Worm (Caenorhabditis elegans) whole organism, late embryonic: ENCODE measurements around the gene sod-4.

Experiments used
- F13H6.1 ChIP-seq: sonication (generic microtip); optimal IDR thresholded peaks from 2 replicates; lab custom pipeline; 2016; ENCODE audit warnings: missing genetic modification characterization, missing compliant biosample characterization
- ahr-1 ChIP-seq: sonication (generic microtip); optimal IDR thresholded peaks from 2 replicates; lab custom pipeline; 2016; ENCODE audit warnings: missing genetic modification characterization, missing compliant biosample characterization
- ceh-6 ChIP-seq: fragments of 200-800 bp; sonication (Bioruptor generic); optimal IDR thresholded peaks from 2 replicates; lab custom pipeline; 2018; ENCODE audit warnings: mild to moderate bottlenecking, missing genetic modification characterization, missing compliant biosample characterization
- ets-4 ChIP-seq: sonication (generic microtip); optimal IDR thresholded peaks from 2 replicates; lab custom pipeline; 2016; ENCODE audit warnings: missing genetic modification characterization, missing compliant biosample characterization
- eyg-1 ChIP-seq: sonication (generic microtip); optimal IDR thresholded peaks from 2 replicates; lab custom pipeline; 2016; ENCODE audit warnings: missing genotype, missing genetic modification characterization, missing compliant biosample characterization
- fkh-10 ChIP-seq: fragments of 150-350 bp; optimal IDR thresholded peaks from 2 replicates; lab custom pipeline; 2014; ENCODE audit warnings: missing biosample characterization, missing genetic modification reagents, missing genetic modification characterization
- hlh-30 ChIP-seq: sonication (generic microtip); optimal IDR thresholded peaks from 2 replicates; lab custom pipeline; 2017; ENCODE audit warnings: antibody characterized with exemption, missing genetic modification characterization, missing compliant biosample characterization; ENCODE audit not compliant: insufficient read depth
- hlh-8 ChIP-seq: sonication (generic microtip); optimal IDR thresholded peaks from 2 replicates; lab custom pipeline; 2016; ENCODE audit warnings: missing genotype, missing genetic modification characterization, missing compliant biosample characterization
- nhr-11 ChIP-seq: fragments of 150-350 bp; optimal IDR thresholded peaks from 2 replicates; lab custom pipeline; 2014; ENCODE audit warnings: missing biosample characterization, missing genetic modification characterization
- sox-4 ChIP-seq: sonication (generic microtip); optimal IDR thresholded peaks from 2 replicates; lab custom pipeline; 2017; ENCODE audit warnings: mild to moderate bottlenecking, missing genetic modification characterization, inconsistent platforms, missing compliant biosample characterization
- tbx-2 ChIP-seq: sonication (generic microtip); optimal IDR thresholded peaks from 2 replicates; lab custom pipeline; 2016; ENCODE audit warnings: missing genetic modification characterization, missing compliant biosample characterization

ce11 chrIII:9538655-9539155, 38.5 kb upstream of the sod-4 start, which contains the start of gene ZK1098.3:
- TF ChIP-seq fkh-10, result no peak
- no peak for TF ChIP-seq hlh-8
- TF ChIP-seq sox-4 (tag; lab: Kevin White, UChicago), result no peak
- TF ChIP-seq ets-4, result no peak
- no peak for TF ChIP-seq eyg-1 (tag; lab: Kevin White, UChicago)
- no peak for TF ChIP-seq nhr-11 (tag; lab: Kevin White, UChicago)
- TF ChIP-seq ceh-6, result no peak
- TF ChIP-seq tbx-2 (tag; lab: Kevin White, UChicago), result no peak
- no peak for TF ChIP-seq hlh-30
- TF ChIP-seq ahr-1 (tag; lab: Kevin White, UChicago), result no peak
- no peak for TF ChIP-seq F13H6.1
